Worm (Caenorhabditis elegans) whole organism, L2 larva: ENCODE results near the gene srh-63.

Experiments used
- alr-1 ChIP-seq: fragments of 150-350 bp; optimal IDR thresholded peaks from 2 replicates; lab custom pipeline; 2014; ENCODE audit warnings: missing biosample characterization, missing genetic modification characterization
- aly-2 ChIP-seq: fragments of 150-350 bp; optimal IDR thresholded peaks from 2 replicates; lab custom pipeline; 2014; ENCODE audit warnings: missing biosample characterization, missing genetic modification characterization
- ama-1 ChIP-seq: fragments of 150-350 bp; optimal IDR thresholded peaks from 2 replicates; lab custom pipeline; 2018; ENCODE audit warnings: inconsistent platforms
- dmd-4 ChIP-seq: sonication (generic microtip); optimal IDR thresholded peaks from 2 replicates; lab custom pipeline; 2017; ENCODE audit warnings: missing biosample characterization, missing genetic modification characterization
- elt-3 ChIP-seq: sonication (generic microtip); optimal IDR thresholded peaks from 2 replicates; lab custom pipeline; 2017; ENCODE audit warnings: missing biosample characterization, missing genetic modification characterization
- lin-11 ChIP-seq: fragments of 150-350 bp; sonication (generic microtip); optimal IDR thresholded peaks from 2 replicates; lab custom pipeline; 2014; ENCODE audit warnings: missing biosample characterization, missing genetic modification characterization, inconsistent platforms, mixed read lengths
- nhr-11 ChIP-seq: fragments of 150-350 bp; optimal IDR thresholded peaks from 2 replicates; lab custom pipeline; 2014; ENCODE audit warnings: missing biosample characterization, missing genetic modification characterization
- nhr-12 ChIP-seq: fragments of 150-350 bp; optimal IDR thresholded peaks from 2 replicates; lab custom pipeline; 2014; ENCODE audit warnings: missing biosample characterization, missing genetic modification characterization
- nhr-237 ChIP-seq: fragments of 150-350 bp; optimal IDR thresholded peaks from 2 replicates; lab custom pipeline; 2014; ENCODE audit warnings: missing biosample characterization, missing genetic modification characterization
- skn-1 ChIP-seq: sonication (generic microtip); optimal IDR thresholded peaks from 2 replicates; lab custom pipeline; 2017; ENCODE audit warnings: missing biosample characterization, missing genetic modification characterization
- unc-39 ChIP-seq: fragments of 150-350 bp; optimal IDR thresholded peaks from 2 replicates; lab custom pipeline; 2014; ENCODE audit warnings: missing biosample characterization, missing genetic modification characterization
- unc-62 ChIP-seq: fragments of 150-350 bp; optimal IDR thresholded peaks from 2 replicates; lab custom pipeline; 2014; ENCODE audit warnings: missing biosample characterization, missing genetic modification reagents, missing genetic modification characterization

ce11 chrIV:14547292-14547691 is 23.6 kb downstream of the srh-63 start:
- TF ChIP-seq alr-1 (tag; lab: Kevin White, UChicago) (no peak), aly-2 (no peak), nhr-11 (tag; lab: Kevin White, UChicago) (no peak), ama-1 (lab: Kevin White, UChicago) (no peak), unc-39 (no peak), skn-1 (no peak), unc-62 (GFP tag; lab: Kevin White, UChicago) (no peak), dmd-4 (no peak), nhr-12 (tag; lab: Kevin White, UChicago) (no peak), elt-3 (tag; lab: Kevin White, UChicago) (no peak), nhr-237 (tag; lab: Kevin White, UChicago) (no peak), lin-11 (tag; lab: Kevin White, UChicago) (no peak)
